Worm (Caenorhabditis elegans) whole organism, midembryonic: Measurements from ENCODE around the gene F55C12.2.

ENCODE experiments used
- T22C8.4 ChIP-seq: fragments of 200-800 bp; sonication (Bioruptor generic); IDR thresholded peaks from 2 replicates; pipeline ENCODE4 v1.3.6; 2022; ENCODE audit warnings: missing genetic modification characterization, missing compliant biosample characterization
- cog-1 ChIP-seq: sonication (generic microtip); optimal IDR thresholded peaks from 2 replicates; lab custom pipeline; 2016; ENCODE audit warnings: missing genetic modification characterization, missing compliant biosample characterization
- flt-1 ChIP-seq: fragments of 200-800 bp; sonication (Bioruptor generic); IDR thresholded peaks from 2 replicates; pipeline ENCODE4 v1.3.6; 2022; ENCODE audit warnings: missing genetic modification characterization, missing compliant biosample characterization
- klf-2 ChIP-seq: fragments of 200-800 bp; sonication (Bioruptor generic); conservative IDR thresholded peaks from 2 replicates; pipeline ENCODE4 v1.3.6; 2022; ENCODE audit warnings: missing genetic modification reagents, missing genetic modification characterization, missing compliant biosample characterization
- med-1 ChIP-seq: sonication (generic microtip); optimal IDR thresholded peaks from 2 replicates; lab custom pipeline; 2017; ENCODE audit warnings: missing genetic modification characterization, mild to moderate bottlenecking, missing compliant biosample characterization, antibody characterized with exemption, missing genetic modification reagents; ENCODE audit not compliant: insufficient read depth
- ref-1 ChIP-seq: fragments of 200-800 bp; sonication (Bioruptor generic); conservative IDR thresholded peaks from 2 replicates; pipeline ENCODE4 v1.3.6; 2022; ENCODE audit warnings: missing genetic modification reagents, missing genetic modification characterization, missing compliant biosample characterization
- tab-1 ChIP-seq: fragments of 200-800 bp; sonication (Bioruptor generic); IDR thresholded peaks from 2 replicates; pipeline ENCODE4 v1.3.6; 2022; ENCODE audit warnings: missing genetic modification characterization, missing compliant biosample characterization
- ztf-23 ChIP-seq: fragments of 200-800 bp; sonication (Bioruptor generic); IDR thresholded peaks from 2 replicates; pipeline ENCODE4 v1.3.6; 2022; ENCODE audit warnings: missing genetic modification reagents, missing genetic modification characterization, missing compliant biosample characterization
- ztf-29 ChIP-seq: fragments of 200-800 bp; sonication (Bioruptor generic); IDR thresholded peaks from 2 replicates; pipeline ENCODE4 v1.3.6; 2022; ENCODE audit warnings: missing genetic modification reagents, missing genetic modification characterization, missing compliant biosample characterization

Gene F55C12.2

ce11 chrII:5899080-5899479 is 22.5 kb downstream of the F55C12.2 start:
- TF ChIP-seq ztf-29, result no peak
- TF ChIP-seq ztf-23 (GFP tag; lab: Robert Waterston, UW), result no peak
- no peak for TF ChIP-seq T22C8.4 (GFP tag; lab: Robert Waterston, UW)
- no peak for TF ChIP-seq klf-2 (GFP tag; lab: Robert Waterston, UW)
- no peak for TF ChIP-seq cog-1 (tag; lab: Kevin White, UChicago)
- TF ChIP-seq flt-1 (GFP tag; lab: Robert Waterston, UW), result no peak
- no peak for TF ChIP-seq tab-1 (GFP tag; lab: Robert Waterston, UW)
- no peak for TF ChIP-seq med-1 (GFP tag; lab: Kevin White, UChicago)
- TF ChIP-seq ref-1 (GFP tag; lab: Robert Waterston, UW), result no peak

DNA sequence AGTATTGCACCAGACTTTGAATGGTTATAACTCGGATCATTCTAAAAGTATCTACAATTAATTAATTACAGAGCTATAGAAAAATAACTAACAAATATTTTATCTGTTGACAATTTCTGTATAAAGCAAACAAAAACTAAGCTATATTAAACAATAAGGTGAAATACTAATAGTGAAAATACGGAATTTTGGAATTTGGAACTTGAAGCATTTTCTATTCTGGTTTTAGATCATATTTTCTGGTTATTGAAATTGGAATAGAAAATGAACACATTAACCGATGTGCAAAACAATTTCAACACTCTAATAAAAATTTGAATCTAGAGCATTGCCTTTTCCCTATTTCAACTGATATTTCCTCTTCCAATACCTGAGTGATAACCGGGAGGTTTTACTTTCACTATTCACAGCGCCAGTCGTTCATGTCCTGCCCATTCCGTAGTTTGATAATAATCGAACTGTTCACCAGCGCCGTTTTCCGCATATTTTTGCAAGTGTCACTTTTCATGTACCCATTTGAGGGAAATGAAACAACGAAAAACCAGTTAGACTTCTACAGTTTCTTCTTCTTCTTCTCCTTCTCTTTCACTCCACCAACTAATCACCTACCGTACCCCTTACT is 23.4 kb downstream of the F55C12.2 start:
- TF ChIP-seq T22C8.4 (GFP tag; lab: Robert Waterston, UW), result no peak
- no peak for TF ChIP-seq flt-1 (GFP tag; lab: Robert Waterston, UW)
- no peak for TF ChIP-seq klf-2 (GFP tag; lab: Robert Waterston, UW)
- TF ChIP-seq tab-1 (GFP tag; lab: Robert Waterston, UW), result no peak
- no peak for TF ChIP-seq med-1 (GFP tag; lab: Kevin White, UChicago)
- TF ChIP-seq ztf-23 (GFP tag; lab: Robert Waterston, UW), result no peak
- TF ChIP-seq ztf-29, result no peak
- no peak for TF ChIP-seq cog-1 (tag; lab: Kevin White, UChicago)
- TF ChIP-seq ref-1 (GFP tag; lab: Robert Waterston, UW), result no peak

- TF ChIP-seq T22C8.4 (GFP tag; lab: Robert Waterston, UW) (no peak), ztf-23 (GFP tag; lab: Robert Waterston, UW) (no peak), tab-1 (GFP tag; lab: Robert Waterston, UW) (no peak), cog-1 (tag; lab: Kevin White, UChicago) (no peak)
Measured at ce11 chrII:5901407-5902026, 24.9 kb downstream of the F55C12.2 start.

- TF ChIP-seq ztf-23 (GFP tag; lab: Robert Waterston, UW), result no peak
- no peak for TF ChIP-seq med-1 (GFP tag; lab: Kevin White, UChicago)
- TF ChIP-seq ztf-29, result no peak
- TF ChIP-seq ref-1 (GFP tag; lab: Robert Waterston, UW), result no peak
- TF ChIP-seq tab-1 (GFP tag; lab: Robert Waterston, UW), result no peak
- TF ChIP-seq cog-1 (tag; lab: Kevin White, UChicago), result no peak
- no peak for TF ChIP-seq T22C8.4 (GFP tag; lab: Robert Waterston, UW)
- TF ChIP-seq klf-2 (GFP tag; lab: Robert Waterston, UW), result no peak
- no peak for TF ChIP-seq flt-1 (GFP tag; lab: Robert Waterston, UW)
Measured at ce11 chrII:5902139-5902538, 25.5 kb downstream of the F55C12.2 start.

- TF ChIP-seq ztf-23 (GFP tag; lab: Robert Waterston, UW) (no peak), ref-1 (GFP tag; lab: Robert Waterston, UW) (no peak), med-1 (GFP tag; lab: Kevin White, UChicago) (no peak), T22C8.4 (GFP tag; lab: Robert Waterston, UW) (no peak), flt-1 (GFP tag; lab: Robert Waterston, UW) (no peak), tab-1 (GFP tag; lab: Robert Waterston, UW) (no peak), cog-1 (tag; lab: Kevin White, UChicago) (no peak), ztf-29 (no peak), klf-2 (GFP tag; lab: Robert Waterston, UW) (no peak)
Measured at ce11 chrII:5904252-5904651, 27.6 kb downstream of the F55C12.2 start, which contains the start of gene tsp-18. Gene tsp-18 (plus strand): TSS chrII:5904552.

DNA sequence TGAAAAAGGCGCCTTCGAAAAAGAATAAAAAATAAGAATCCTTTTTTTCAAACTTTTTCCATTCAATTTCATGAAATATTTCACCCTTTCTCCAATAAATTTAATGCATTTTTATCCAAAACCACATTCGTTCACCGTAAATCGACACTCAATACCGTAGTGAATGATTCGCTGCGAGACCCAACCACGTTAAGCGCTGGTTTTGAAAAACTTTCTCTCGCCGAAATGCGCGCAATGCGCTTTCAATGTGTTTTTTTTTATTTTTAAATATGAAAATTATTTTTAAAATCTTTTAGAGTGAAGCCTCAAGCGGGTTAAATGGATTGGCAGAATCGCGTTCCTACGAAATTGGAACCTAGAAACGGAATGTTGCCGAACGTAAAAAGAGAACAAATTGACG is 29.7 kb downstream of the F55C12.2 start, which contains the start of gene F59G1.8:
TSS of gene F59G1.8 (plus strand) at position 293 of the 400 bp plus-strand sequence.
- no peak for TF ChIP-seq klf-2 (GFP tag; lab: Robert Waterston, UW)
- no peak for TF ChIP-seq ztf-23 (GFP tag; lab: Robert Waterston, UW)
- no peak for TF ChIP-seq cog-1 (tag; lab: Kevin White, UChicago)
- TF ChIP-seq ref-1 (GFP tag; lab: Robert Waterston, UW), result no peak
- no peak for TF ChIP-seq med-1 (GFP tag; lab: Kevin White, UChicago)
- no peak for TF ChIP-seq tab-1 (GFP tag; lab: Robert Waterston, UW)
- TF ChIP-seq T22C8.4 (GFP tag; lab: Robert Waterston, UW), result no peak
- no peak for TF ChIP-seq ztf-29
- no peak for TF ChIP-seq flt-1 (GFP tag; lab: Robert Waterston, UW)

ce11 chrII:5907482-5907881 is 30.9 kb downstream of the F55C12.2 start, which contains the start of gene vps-35:
Gene vps-35 (plus strand): TSS chrII:5907816.
- TF ChIP-seq T22C8.4 (GFP tag; lab: Robert Waterston, UW), result no peak
- TF ChIP-seq klf-2 (GFP tag; lab: Robert Waterston, UW), result no peak; the same call in 1 of the 2 replicates
- TF ChIP-seq ztf-23 (GFP tag; lab: Robert Waterston, UW), result no peak
- TF ChIP-seq ref-1 (GFP tag; lab: Robert Waterston, UW), result no peak
- no peak for TF ChIP-seq tab-1 (GFP tag; lab: Robert Waterston, UW)
- TF ChIP-seq med-1 (GFP tag; lab: Kevin White, UChicago), result no peak
- TF ChIP-seq ztf-29, result no peak
- no peak for TF ChIP-seq cog-1 (tag; lab: Kevin White, UChicago)
- no peak for TF ChIP-seq flt-1 (GFP tag; lab: Robert Waterston, UW)

ce11 chrII:5911274-5911673 is 34.7 kb downstream of the F55C12.2 start, which contains the start of gene cgt-3:
Gene cgt-3 (plus strand): TSS chrII:5911324.
- TF ChIP-seq klf-2 (GFP tag; lab: Robert Waterston, UW) (no peak), tab-1 (GFP tag; lab: Robert Waterston, UW) (no peak), T22C8.4 (GFP tag; lab: Robert Waterston, UW) (no peak)
